Worm (Caenorhabditis elegans): Measurements from ENCODE around the gene F44D12.6.
"Not testable (repeated sequence)": the region's sequence is repeated elsewhere in the genome, so short reads cannot be mapped to it uniquely, and the experiment has no call there.

The F44D12.6 gene

DNA sequence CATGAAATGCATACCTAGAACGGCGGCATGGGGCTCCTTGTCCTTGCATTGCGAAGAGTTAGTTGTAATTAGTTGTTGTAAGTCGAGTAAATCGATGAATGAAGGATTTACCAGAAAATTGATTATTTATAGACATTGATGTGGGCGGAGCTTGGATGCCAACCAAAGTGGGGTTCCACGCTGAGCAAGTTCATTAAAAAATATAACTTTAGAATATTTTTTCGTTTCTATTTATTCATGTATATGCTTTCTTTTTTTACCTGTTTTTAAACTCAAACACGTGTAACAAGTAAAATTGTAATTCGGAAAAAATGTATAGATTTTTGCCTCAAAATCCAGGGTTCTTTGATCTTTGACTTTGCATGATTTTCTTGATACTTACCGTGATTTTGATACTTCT is 5.6 kb upstream of the F44D12.6 start, which contains the start of gene gipc-2:
gipc-2 (minus strand) TSS at position 101 of the 400 bp plus-strand sequence.
- TF ChIP-seq lim-7 (GFP tag; IDR thresholded peaks at IDR 0.05) (no peak), ces-1 (GFP tag; optimal IDR thresholded peaks at IDR 0.05) (no peak), Y105C5A.15 (GFP tag; IDR thresholded peaks at IDR 0.05) (no peak), pha-4 (GFP tag; IDR thresholded peaks at IDR 0.05) (no peak), pha-4 (tag; optimal IDR thresholded peaks at IDR 0.05) (no peak), hlh-11 (tag; optimal IDR thresholded peaks at IDR 0.05) (no peak), lin-29 (GFP tag; IDR thresholded peaks at IDR 0.05) (no peak), nhr-28 (tag; optimal IDR thresholded peaks at IDR 0.05) (no peak), ceh-82 (tag; optimal IDR thresholded peaks at IDR 0.05) (no peak), lin-39 (tag; optimal IDR thresholded peaks at IDR 0.05) (no peak), nhr-237 (tag; optimal IDR thresholded peaks at IDR 0.05) (no peak), skn-1 (tag; optimal IDR thresholded peaks at IDR 0.05) (no peak), hmg-1.1 (GFP tag; IDR thresholded peaks at IDR 0.05) (no peak), jun-1 (tag; optimal IDR thresholded peaks at IDR 0.05) (no peak), duxl-1 (tag; optimal IDR thresholded peaks at IDR 0.05; ENCODE audit: poor library complexity) (no peak), ama-1 (optimal IDR thresholded peaks at IDR 0.05) (no peak), mxl-3 (GFP tag; optimal IDR thresholded peaks at IDR 0.05) (no peak), lsy-2 (tag; optimal IDR thresholded peaks at IDR 0.05) (no peak)

DNA sequence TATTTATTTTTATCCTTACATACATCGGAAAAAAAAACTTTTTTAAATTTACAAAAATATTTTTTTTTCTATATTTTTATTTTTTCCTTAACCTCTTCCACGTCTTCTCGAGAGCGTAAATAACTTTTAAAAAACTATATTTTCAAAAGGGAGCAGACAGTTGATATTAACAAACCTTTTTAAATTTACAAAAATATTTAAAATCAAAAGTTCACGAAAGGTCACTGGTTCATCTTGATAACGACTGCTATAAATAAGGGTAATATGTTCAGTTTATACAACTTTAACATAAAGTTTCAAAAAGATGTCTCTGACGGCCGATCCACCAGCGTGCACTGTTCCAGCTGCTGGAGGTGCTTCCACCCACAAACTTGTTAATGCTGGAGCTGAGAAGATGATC is 4.4 kb upstream of the F44D12.6 start, which contains the start of the genes F44D12.16 and msd-2:
F44D12.16 (plus strand) TSS at position 301 of the 400 bp plus-strand sequence.
msd-2 (plus strand) TSS at position 305 of the 400 bp plus-strand sequence.
- TF ChIP-seq tag-97 (GFP tag; IDR thresholded peaks at IDR 0.05); ceh-44 (GFP tag; IDR thresholded peaks at IDR 0.05); sdz-12 (GFP tag; optimal IDR thresholded peaks at IDR 0.05): not testable (repeated sequence)

- TF ChIP-seq nhr-102 (tag; optimal IDR thresholded peaks at IDR 0.05) = no peak
- no peak for TF ChIP-seq mdt-29 (GFP tag; IDR thresholded peaks at IDR 0.05)
- TF ChIP-seq madf-5 (GFP tag; IDR thresholded peaks at IDR 0.05) = no peak
- TF ChIP-seq ztf-11 (tag; optimal IDR thresholded peaks at IDR 0.05) = no peak
- no peak for TF ChIP-seq daf-19 (GFP tag; conservative IDR thresholded peaks at IDR 0.05)
- no peak for TF ChIP-seq aha-1 (tag)
- TF ChIP-seq nhr-6 (tag; optimal IDR thresholded peaks at IDR 0.05) = no peak
- no peak for TF ChIP-seq ztf-7 (tag; optimal IDR thresholded peaks at IDR 0.05)
- TF ChIP-seq snpc-4 (tag; optimal IDR thresholded peaks at IDR 0.05) = no peak
- no peak for TF ChIP-seq Y5F2A.4 (GFP tag; optimal IDR thresholded peaks at IDR 0.05)
- TF ChIP-seq lim-7 (GFP tag; IDR thresholded peaks at IDR 0.05) = no peak
- no peak for TF ChIP-seq F10B5.3 (tag; optimal IDR thresholded peaks at IDR 0.05)
- TF ChIP-seq lin-29 (GFP tag; IDR thresholded peaks at IDR 0.05) = no peak
- no peak for TF ChIP-seq php-3 (GFP tag; IDR thresholded peaks at IDR 0.05)
- no peak for TF ChIP-seq dpl-1 (GFP tag; optimal IDR thresholded peaks at IDR 0.05)
- no peak for TF ChIP-seq aly-2 (tag; optimal IDR thresholded peaks at IDR 0.05)
- no peak for TF ChIP-seq duxl-1 (tag; optimal IDR thresholded peaks at IDR 0.05; ENCODE audit: poor library complexity)
- TF ChIP-seq mes-2 (tag; optimal IDR thresholded peaks at IDR 0.05; ENCODE audit: poor library complexity, severe bottlenecking) = no peak
- no peak for TF ChIP-seq T20F7.1 (GFP tag; optimal IDR thresholded peaks at IDR 0.05)
- TF ChIP-seq dmd-6 (GFP tag; IDR thresholded peaks at IDR 0.05) = no peak
Observed at ce11 chrIV:10036966-10037365, 3.8 kb downstream of the F44D12.6 start, which contains the start of gene F44D12.10. Gene F44D12.10 (minus strand): TSS chrIV:10037066.

ce11 chrIV:10040803-10041202 is 7.7 kb downstream of the F44D12.6 start, which contains the start of gene dhs-31:
Gene dhs-31 (minus strand): TSS chrIV:10040903.
- TF ChIP-seq unc-130 (GFP tag; optimal IDR thresholded peaks at IDR 0.05) = no peak
- no peak for TF ChIP-seq nhr-11 (tag; optimal IDR thresholded peaks at IDR 0.05)
- TF ChIP-seq arid-1 (GFP tag; conservative IDR thresholded peaks at IDR 0.05) = no peak
- TF ChIP-seq jun-1 (tag; optimal IDR thresholded peaks at IDR 0.05) = no peak
- TF ChIP-seq nhr-237 (tag; optimal IDR thresholded peaks at IDR 0.05) = no peak
- no peak for TF ChIP-seq lir-3 (tag; optimal IDR thresholded peaks at IDR 0.05)
- TF ChIP-seq madf-9 (GFP tag; conservative IDR thresholded peaks at IDR 0.05) = no peak
- no peak for TF ChIP-seq F26F4.8 (GFP tag; conservative IDR thresholded peaks at IDR 0.05)
- no peak for TF ChIP-seq zag-1 (tag; optimal IDR thresholded peaks at IDR 0.05)
- TF ChIP-seq F37D6.2 (tag; optimal IDR thresholded peaks at IDR 0.05) = no peak
- TF ChIP-seq hlh-11 (tag; optimal IDR thresholded peaks at IDR 0.05) = no peak
- TF ChIP-seq pqm-1 (tag; optimal IDR thresholded peaks at IDR 0.05) = no peak
- TF ChIP-seq egl-27 (tag; optimal IDR thresholded peaks at IDR 0.05) = no peak
- no peak for TF ChIP-seq rbr-2 (tag; optimal IDR thresholded peaks at IDR 0.05)
- no peak for TF ChIP-seq snpc-1.2 (GFP tag; IDR thresholded peaks at IDR 0.05)

Measured in whole organism, L4 larva.